Worm (Caenorhabditis elegans) whole organism, early embryonic: ENCODE data around the gene F13H10.8.
A peak's percentile ranks its signal among the peaks of the same experiment; 100 is the strongest.

Source experiments
- B0310.2 ChIP-seq: sonication (generic microtip); optimal IDR thresholded peaks from 2 replicates; lab custom pipeline; 2016; ENCODE audit warnings: mild to moderate bottlenecking, missing genetic modification characterization, missing compliant biosample characterization
- F13C5.2 ChIP-seq: sonication (generic microtip); optimal IDR thresholded peaks from 2 replicates; lab custom pipeline; 2017; ENCODE audit warnings: mild to moderate bottlenecking, missing genetic modification characterization, inconsistent platforms, missing compliant biosample characterization
- aly-1 ChIP-seq: sonication (generic microtip); optimal IDR thresholded peaks from 2 replicates; lab custom pipeline; 2016; ENCODE audit warnings: missing genetic modification characterization, missing compliant biosample characterization
- ama-1 ChIP-seq: fragments of 150-350 bp; optimal IDR thresholded peaks from 2 replicates; lab custom pipeline; 2014
- ceh-13 ChIP-seq: fragments of 200-800 bp; sonication (Bioruptor generic); optimal IDR thresholded peaks from 2 replicates; lab custom pipeline; 2018; ENCODE audit warnings: mild to moderate bottlenecking, missing genetic modification characterization, missing compliant biosample characterization
- ceh-36 ChIP-seq: sonication (generic microtip); optimal IDR thresholded peaks from 2 replicates; lab custom pipeline; 2016; ENCODE audit warnings: missing genetic modification characterization, inconsistent platforms, missing compliant biosample characterization
- ets-7 ChIP-seq: sonication (generic microtip); optimal IDR thresholded peaks from 2 replicates; lab custom pipeline; 2016; ENCODE audit warnings: missing genotype, missing genetic modification characterization, missing compliant biosample characterization
- flt-1 ChIP-seq: fragments of 200-800 bp; sonication (Bioruptor generic); IDR thresholded peaks from 2 replicates; pipeline ENCODE4 v1.3.6; 2022; ENCODE audit warnings: missing genetic modification characterization, missing compliant biosample characterization
- hmbx-1 ChIP-seq: sonication (generic microtip); optimal IDR thresholded peaks from 2 replicates; lab custom pipeline; 2016; ENCODE audit warnings: mild to moderate bottlenecking, missing genetic modification characterization, missing compliant biosample characterization
- hmg-4 ChIP-seq: fragments of 200-800 bp; sonication (Bioruptor generic); optimal IDR thresholded peaks from 2 replicates; lab custom pipeline; 2018; ENCODE audit warnings: mild to moderate bottlenecking, missing genetic modification characterization, missing compliant biosample characterization
- hnd-1 ChIP-seq: sonication (generic microtip); optimal IDR thresholded peaks from 2 replicates; lab custom pipeline; 2016; ENCODE audit warnings: missing genetic modification characterization, missing compliant biosample characterization
- pes-1 ChIP-seq: fragments of 200-800 bp; sonication (Bioruptor generic); IDR thresholded peaks from 2 replicates; pipeline ENCODE4 v1.3.6; 2022; ENCODE audit warnings: missing genetic modification reagents, missing genetic modification characterization, missing compliant biosample characterization
- scrt-1 ChIP-seq: fragments of 200-800 bp; sonication (Bioruptor generic); IDR thresholded peaks from 2 replicates; pipeline ENCODE4 v1.3.6; 2022; ENCODE audit warnings: missing genetic modification characterization, missing compliant biosample characterization
- sea-1 ChIP-seq: fragments of 200-800 bp; sonication (Bioruptor generic); conservative IDR thresholded peaks from 2 replicates; pipeline ENCODE4 v1.3.6; 2022; ENCODE audit warnings: missing genetic modification characterization, missing compliant biosample characterization
- tbx-11 ChIP-seq: fragments of 200-800 bp; sonication (Bioruptor generic); IDR thresholded peaks from 2 replicates; pipeline ENCODE4 v1.3.6; 2022; ENCODE audit warnings: missing genetic modification characterization, missing compliant biosample characterization
- tbx-37 ChIP-seq: fragments of 200-800 bp; sonication (Bioruptor generic); conservative IDR thresholded peaks from 2 replicates; pipeline ENCODE4 v1.3.6; 2022; ENCODE audit warnings: missing genetic modification reagents, missing genetic modification characterization, missing compliant biosample characterization
- tra-4 ChIP-seq: sonication (generic microtip); optimal IDR thresholded peaks from 2 replicates; lab custom pipeline; 2017; ENCODE audit warnings: missing genetic modification characterization, missing compliant biosample characterization

F13H10.8 gene

DNA sequence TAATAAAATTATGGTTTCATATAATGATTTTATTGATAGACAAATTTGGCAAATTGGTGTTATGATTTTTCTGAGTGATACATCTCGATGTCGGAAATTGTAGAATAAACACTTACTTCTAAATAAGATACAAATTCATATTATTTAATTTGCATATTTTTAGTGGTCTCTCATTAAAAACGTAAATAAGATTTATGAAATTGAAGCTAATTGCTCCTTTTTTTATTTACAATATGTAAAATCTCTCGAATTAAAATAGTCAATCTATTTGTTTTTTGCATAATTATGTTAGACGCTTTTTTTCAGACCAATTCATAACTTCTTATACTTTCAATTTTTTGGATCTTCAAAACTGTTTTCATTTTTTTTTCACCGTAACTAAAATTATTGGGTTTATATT lies 12.0 kb downstream of the F13H10.8 start, which contains the start of gene hrg-6:
Gene hrg-6 (plus strand): TSS at position 301 of the 400 bp plus-strand sequence.
- TF ChIP-seq ceh-36 (tag; lab: Kevin White, UChicago) (no peak), F13C5.2 (tag; lab: Kevin White, UChicago) (no peak), ets-7 (tag; lab: Kevin White, UChicago) (no peak), tbx-37 (GFP tag; lab: Robert Waterston, UW) (no peak)

DNA sequence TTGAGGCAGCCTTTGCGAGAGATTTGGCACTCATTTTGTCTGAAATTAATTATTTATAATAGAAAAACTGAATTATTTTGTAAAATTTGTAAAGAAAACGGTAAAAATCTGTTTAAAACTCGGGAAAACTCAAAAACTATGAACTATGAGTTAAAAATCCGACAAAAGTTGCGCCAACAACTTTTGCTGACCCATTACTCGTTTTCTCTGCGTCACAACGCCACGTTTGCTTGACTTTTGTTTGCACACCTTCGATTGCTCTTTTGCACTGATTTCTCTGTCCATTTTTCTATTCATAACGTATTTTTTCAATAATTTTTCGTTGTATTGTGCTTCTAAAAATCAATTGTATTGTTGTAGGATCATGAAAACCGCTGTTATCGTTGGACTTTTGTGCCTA lies 15.9 kb downstream of the F13H10.8 start, which contains the start of gene fkb-1:
Gene fkb-1 (plus strand): TSS at position 361 of the 400 bp plus-strand sequence.
- no peak for TF ChIP-seq tbx-11 (GFP tag; lab: Robert Waterston, UW)
- peak; percentile 8 for TF ChIP-seq F13C5.2 (tag; lab: Kevin White, UChicago)

DNA sequence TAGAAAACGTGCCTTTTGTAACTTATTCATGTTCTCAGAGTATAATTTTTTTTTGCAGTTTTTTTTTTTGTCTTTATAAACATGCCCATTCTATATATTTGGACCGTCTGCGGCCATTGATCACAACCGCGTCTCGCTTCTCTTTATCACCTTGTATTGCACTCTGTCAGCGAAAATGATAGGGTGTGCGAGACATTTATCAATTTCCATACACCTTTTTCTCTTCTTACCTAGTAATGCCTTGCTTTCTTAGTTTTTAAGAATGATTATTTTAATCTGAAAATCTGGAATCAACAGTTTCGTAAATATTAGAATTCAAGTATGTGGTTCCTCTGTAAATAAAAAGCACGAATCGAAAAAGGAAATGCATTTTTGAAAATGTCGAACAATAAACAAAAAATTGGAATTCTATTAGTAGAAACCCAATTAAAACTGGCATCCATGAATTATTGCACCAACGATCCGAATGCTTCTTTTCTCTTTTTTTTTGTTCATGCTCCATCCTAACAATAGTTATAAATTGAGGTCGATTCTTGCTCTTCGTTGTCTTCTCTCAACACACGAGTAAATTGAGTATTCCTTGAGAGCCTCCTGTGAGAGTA lies 16.9 kb downstream of the F13H10.8 start:
- no peak for TF ChIP-seq ets-7 (tag; lab: Kevin White, UChicago)
- TF ChIP-seq F13C5.2 (tag; lab: Kevin White, UChicago): no peak
- no peak for TF ChIP-seq hnd-1
- no peak for TF ChIP-seq ceh-13 (GFP tag; lab: Kevin White, UChicago)
- no peak for TF ChIP-seq hmbx-1 (tag; lab: Kevin White, UChicago)
- no peak for TF ChIP-seq tra-4
- TF ChIP-seq B0310.2: no peak
- no peak for TF ChIP-seq ceh-36 (tag; lab: Kevin White, UChicago)
- no peak for TF ChIP-seq pes-1 (GFP tag; lab: Robert Waterston, UW)
- TF ChIP-seq tbx-37 (GFP tag; lab: Robert Waterston, UW): no peak
- no peak for TF ChIP-seq hmg-4 (GFP tag; lab: Kevin White, UChicago)
- no peak for TF ChIP-seq ama-1
- TF ChIP-seq flt-1 (GFP tag; lab: Robert Waterston, UW): no peak
- no peak for TF ChIP-seq scrt-1 (GFP tag; lab: Robert Waterston, UW)
- no peak for TF ChIP-seq sea-1 (GFP tag; lab: Robert Waterston, UW)
- no peak for TF ChIP-seq tbx-11 (GFP tag; lab: Robert Waterston, UW)
- no peak for TF ChIP-seq aly-1 (tag; lab: Kevin White, UChicago)

DNA sequence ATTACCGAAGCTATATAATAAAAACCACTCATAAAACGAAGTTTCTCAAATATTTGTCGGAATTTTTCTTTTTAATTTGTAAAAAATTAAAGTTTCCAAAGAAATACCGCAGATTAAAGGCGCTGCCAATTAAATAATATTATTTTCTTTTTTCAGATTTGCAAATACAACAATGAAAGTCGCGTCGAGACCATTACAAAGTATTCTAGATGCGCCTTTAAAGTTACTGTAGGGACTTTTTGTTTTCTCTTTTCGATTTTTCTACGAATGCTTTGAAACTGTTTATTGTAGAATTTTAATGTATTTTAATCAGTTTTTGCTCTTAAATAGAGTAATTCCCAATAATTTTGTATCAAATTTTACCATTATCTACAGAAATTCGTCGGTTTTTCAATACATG lies 17.9 kb downstream of the F13H10.8 start:
- TF ChIP-seq hmg-4 (GFP tag; lab: Kevin White, UChicago) (no peak), ets-7 (tag; lab: Kevin White, UChicago) (no peak), tbx-11 (GFP tag; lab: Robert Waterston, UW) (no peak), F13C5.2 (tag; lab: Kevin White, UChicago) (no peak), aly-1 (tag; lab: Kevin White, UChicago) (no peak), ceh-13 (GFP tag; lab: Kevin White, UChicago) (no peak), hnd-1 (no peak), tra-4 (no peak), ceh-36 (tag; lab: Kevin White, UChicago) (no peak), tbx-37 (GFP tag; lab: Robert Waterston, UW) (no peak), pes-1 (GFP tag; lab: Robert Waterston, UW) (no peak), B0310.2 (no peak), ama-1 (no peak), flt-1 (GFP tag; lab: Robert Waterston, UW) (no peak)

- TF ChIP-seq F13C5.2 (tag; lab: Kevin White, UChicago) (no peak), B0310.2 (no peak), scrt-1 (GFP tag; lab: Robert Waterston, UW) (no peak), hnd-1 (no peak), tra-4 (no peak), hmg-4 (GFP tag; lab: Kevin White, UChicago) (no peak), flt-1 (GFP tag; lab: Robert Waterston, UW) (no peak), pes-1 (GFP tag; lab: Robert Waterston, UW) (no peak), ceh-36 (tag; lab: Kevin White, UChicago) (no peak), ama-1 (no peak), tbx-11 (GFP tag; lab: Robert Waterston, UW) (no peak), ceh-13 (GFP tag; lab: Kevin White, UChicago) (no peak), hmbx-1 (tag; lab: Kevin White, UChicago) (no peak), aly-1 (tag; lab: Kevin White, UChicago) (no peak), tbx-37 (GFP tag; lab: Robert Waterston, UW) (no peak), ets-7 (tag; lab: Kevin White, UChicago) (no peak), sea-1 (GFP tag; lab: Robert Waterston, UW) (no peak)
Observed at ce11 chrIV:11038618-11038664, 18.1 kb downstream of the F13H10.8 start, which contains the start of gene kdin-1. Gene kdin-1, plus strand, starts transcription at chrIV:11038655.

ce11 chrIV:11038665-11039064 lies 18.3 kb downstream of the F13H10.8 start:
- TF ChIP-seq flt-1 (GFP tag; lab: Robert Waterston, UW) (no peak), hmg-4 (GFP tag; lab: Kevin White, UChicago) (no peak), hmbx-1 (tag; lab: Kevin White, UChicago) (no peak), ama-1 (no peak), tbx-37 (GFP tag; lab: Robert Waterston, UW) (no peak)

ce11 chrIV:11044377-11044776 lies 24.1 kb downstream of the F13H10.8 start:
- TF ChIP-seq pes-1 (GFP tag; lab: Robert Waterston, UW) (no peak), hmbx-1 (tag; lab: Kevin White, UChicago) (no peak)

DNA sequence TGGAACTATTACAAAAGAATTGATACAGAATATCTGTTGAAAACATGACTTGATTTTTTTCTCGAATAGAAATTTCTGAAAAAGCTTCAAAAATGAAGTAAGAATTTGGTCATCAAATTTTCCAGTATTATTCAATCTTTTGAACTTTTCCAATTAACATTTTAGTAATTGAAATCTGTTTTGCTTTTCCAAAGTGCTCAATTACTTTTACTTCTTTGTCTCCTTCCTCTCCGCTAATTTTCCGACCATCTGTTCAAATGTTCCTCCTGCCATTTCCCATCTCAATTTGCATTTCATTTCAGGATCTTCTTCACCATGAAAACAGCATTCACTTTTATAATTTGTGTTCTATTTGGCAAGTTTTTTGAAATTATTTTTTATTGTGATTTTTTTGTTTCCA lies 28.6 kb downstream of the F13H10.8 start, which contains the start of gene F36H1.11:
Gene F36H1.11 (plus strand): TSS at position 301 of the 400 bp plus-strand sequence.
- no peak for TF ChIP-seq B0310.2
- no peak for TF ChIP-seq hmg-4 (GFP tag; lab: Kevin White, UChicago)
- TF ChIP-seq flt-1 (GFP tag; lab: Robert Waterston, UW): no peak
- no peak for TF ChIP-seq tbx-11 (GFP tag; lab: Robert Waterston, UW)
- TF ChIP-seq hnd-1: no peak
- no peak for TF ChIP-seq F13C5.2 (tag; lab: Kevin White, UChicago)
- TF ChIP-seq ama-1: no peak
- no peak for TF ChIP-seq ceh-13 (GFP tag; lab: Kevin White, UChicago)
- no peak for TF ChIP-seq pes-1 (GFP tag; lab: Robert Waterston, UW)
